Worm (Caenorhabditis elegans) whole organism, L3 larva: Measurements from ENCODE around the gene nas-7.
"Not testable (repeated sequence)": the region's sequence is repeated elsewhere in the genome, so short reads cannot be mapped to it uniquely, and the experiment has no call there.

Experiments used
- R02D3.7 ChIP-seq: fragments of 150-350 bp; optimal IDR thresholded peaks from 2 replicates; lab custom pipeline; 2014; ENCODE audit warnings: missing biosample characterization, missing genetic modification characterization
- ZK546.5 ChIP-seq: sonication (generic microtip); optimal IDR thresholded peaks from 2 replicates; lab custom pipeline; 2017; ENCODE audit warnings: missing biosample characterization, missing genetic modification characterization
- aly-2 ChIP-seq: fragments of 150-350 bp; optimal IDR thresholded peaks from 2 replicates; lab custom pipeline; 2014; ENCODE audit warnings: missing biosample characterization, missing genetic modification characterization
- ama-1 ChIP-seq: fragments of 150-350 bp; optimal IDR thresholded peaks from 2 replicates; lab custom pipeline; 2018
- ceh-28 ChIP-seq: fragments of 150-350 bp; optimal IDR thresholded peaks from 2 replicates; lab custom pipeline; 2014; ENCODE audit warnings: missing biosample characterization, missing genetic modification reagents, missing genetic modification characterization
- ceh-82 ChIP-seq: fragments of 150-350 bp; optimal IDR thresholded peaks from 2 replicates; lab custom pipeline; 2014; ENCODE audit warnings: missing biosample characterization, missing genetic modification characterization
- ceh-9 ChIP-seq: sonication (generic microtip); optimal IDR thresholded peaks from 2 replicates; lab custom pipeline; 2018; ENCODE audit warnings: missing biosample characterization, missing genetic modification characterization
- daf-12 ChIP-seq: fragments of 150-350 bp; optimal IDR thresholded peaks from 2 replicates; lab custom pipeline; 2014; ENCODE audit warnings: missing biosample characterization, missing genetic modification reagents, missing genetic modification characterization
- egl-27 ChIP-seq: sonication (generic microtip); optimal IDR thresholded peaks from 4 replicates; lab custom pipeline; 2017; ENCODE audit warnings: missing biosample characterization, missing genetic modification reagents, missing genetic modification characterization
- egl-5 ChIP-seq: fragments of 150-350 bp; optimal IDR thresholded peaks from 2 replicates; lab custom pipeline; 2017; ENCODE audit warnings: missing biosample characterization, missing genetic modification reagents, missing genetic modification characterization, inconsistent platforms
- elt-1 ChIP-seq: fragments of 150-350 bp; optimal IDR thresholded peaks from 2 replicates; lab custom pipeline; 2014; ENCODE audit warnings: missing biosample characterization, missing genetic modification characterization
- elt-2 ChIP-seq: sonication (generic microtip); optimal IDR thresholded peaks from 2 replicates; lab custom pipeline; 2016; ENCODE audit warnings: missing genetic modification reagents, mild to moderate bottlenecking, missing genetic modification characterization, missing compliant biosample characterization
- elt-3 ChIP-seq, 3 experiments: fragments of 150-350 bp in 1 of 3; sonication (generic microtip) in 2 of 3; optimal IDR thresholded peaks; 2 replicates in 2 of 3; 4 replicates in 1 of 3; lab custom pipeline; 2014 to 2017; ENCODE audit warnings: missing biosample characterization in 3 of 3, missing genetic modification characterization in 3 of 3
- eor-1 ChIP-seq, 2 experiments: fragments of 150-350 bp; optimal IDR thresholded peaks; 2 replicates each; lab custom pipeline; 2014 to 2018; ENCODE audit warnings: missing biosample characterization in 2 of 2, missing genetic modification characterization in 2 of 2
- fos-1 ChIP-seq: fragments of 150-350 bp; optimal IDR thresholded peaks from 2 replicates; lab custom pipeline; 2014; ENCODE audit warnings: missing biosample characterization, missing genetic modification characterization
- hmg-11 ChIP-seq: sonication (generic microtip); optimal IDR thresholded peaks from 2 replicates; lab custom pipeline; 2016; ENCODE audit warnings: missing genetic modification characterization, missing compliant biosample characterization
- lin-15B ChIP-seq: fragments of 150-350 bp; optimal IDR thresholded peaks from 2 replicates; lab custom pipeline; 2014; ENCODE audit warnings: missing biosample characterization, missing genetic modification characterization
- lin-39 ChIP-seq: fragments of 150-350 bp; optimal IDR thresholded peaks from 2 replicates; lab custom pipeline; 2018; ENCODE audit warnings: missing biosample characterization, missing genetic modification reagents, missing genetic modification characterization
- lsy-12 ChIP-seq: sonication (generic microtip); optimal IDR thresholded peaks from 2 replicates; lab custom pipeline; 2016; ENCODE audit warnings: mild to moderate bottlenecking, missing genetic modification characterization, missing compliant biosample characterization
- mdl-1 ChIP-seq: fragments of 150-350 bp; optimal IDR thresholded peaks from 2 replicates; lab custom pipeline; 2014; ENCODE audit warnings: missing biosample characterization, missing genetic modification characterization
- nfya-1 ChIP-seq: sonication (generic microtip); optimal IDR thresholded peaks from 2 replicates; lab custom pipeline; 2017; ENCODE audit warnings: missing genetic modification characterization, mild to moderate bottlenecking, missing compliant biosample characterization, antibody characterized with exemption, moderate library complexity; ENCODE audit not compliant: insufficient read depth
- nhr-12 ChIP-seq: fragments of 150-350 bp; optimal IDR thresholded peaks from 2 replicates; lab custom pipeline; 2014; ENCODE audit warnings: missing biosample characterization, missing genetic modification characterization
- nhr-23 ChIP-seq: fragments of 150-350 bp; optimal IDR thresholded peaks from 2 replicates; lab custom pipeline; 2014; ENCODE audit warnings: missing biosample characterization, missing genetic modification reagents, missing genetic modification characterization
- nhr-237 ChIP-seq: fragments of 150-350 bp; optimal IDR thresholded peaks from 2 replicates; lab custom pipeline; 2014; ENCODE audit warnings: missing biosample characterization, missing genetic modification characterization
- nhr-28 ChIP-seq: fragments of 150-350 bp; optimal IDR thresholded peaks from 2 replicates; lab custom pipeline; 2014; ENCODE audit warnings: missing biosample characterization, missing genetic modification characterization
- nhr-67 ChIP-seq: fragments of 150-350 bp; optimal IDR thresholded peaks from 2 replicates; lab custom pipeline; 2014; ENCODE audit warnings: missing biosample characterization, missing genetic modification characterization
- nhr-76 ChIP-seq: fragments of 150-350 bp; sonication (generic microtip); optimal IDR thresholded peaks from 5 replicates; lab custom pipeline; 2014; ENCODE audit warnings: missing biosample characterization, missing genetic modification characterization
- pha-4 ChIP-seq: fragments of 150-350 bp; optimal IDR thresholded peaks from 2 replicates; lab custom pipeline; 2014; ENCODE audit warnings: missing biosample characterization, missing genetic modification reagents, missing genetic modification characterization
- pqm-1 ChIP-seq: fragments of 150-350 bp; optimal IDR thresholded peaks from 2 replicates; lab custom pipeline; 2017; ENCODE audit warnings: missing biosample characterization, missing genetic modification characterization, inconsistent platforms
- skn-1 ChIP-seq: fragments of 150-350 bp; optimal IDR thresholded peaks from 2 replicates; lab custom pipeline; 2014; ENCODE audit warnings: missing biosample characterization, missing genetic modification characterization
- snpc-4 ChIP-seq: fragments of 150-350 bp; optimal IDR thresholded peaks from 2 replicates; lab custom pipeline; 2014; ENCODE audit warnings: missing biosample characterization, missing genetic modification characterization
- tbx-2 ChIP-seq: sonication (generic microtip); optimal IDR thresholded peaks from 2 replicates; lab custom pipeline; 2016; ENCODE audit warnings: mild to moderate bottlenecking, missing genetic modification characterization, missing compliant biosample characterization
- unc-39 ChIP-seq: sonication (generic microtip); optimal IDR thresholded peaks from 4 replicates; lab custom pipeline; 2017; ENCODE audit warnings: missing biosample characterization, missing genetic modification characterization
- unc-62 ChIP-seq: fragments of 150-350 bp; sonication (generic microtip); optimal IDR thresholded peaks from 4 replicates; lab custom pipeline; 2014; ENCODE audit warnings: missing biosample characterization, missing genetic modification reagents, missing genetic modification characterization
- ztf-11 ChIP-seq: fragments of 150-350 bp; optimal IDR thresholded peaks from 2 replicates; lab custom pipeline; 2014; ENCODE audit warnings: missing biosample characterization, missing genetic modification characterization
- ztf-4 ChIP-seq: fragments of 150-350 bp; optimal IDR thresholded peaks from 2 replicates; lab custom pipeline; 2014; ENCODE audit warnings: missing biosample characterization, missing genetic modification characterization

nas-7 gene

ce11 chrII:7374980-7375379 is 27.5 kb downstream of the nas-7 start, which contains the start of gene F43E2.1:
Gene F43E2.1, plus strand, starts transcription at chrII:7375280.
- TF ChIP-seq eor-1 (tag; optimal IDR thresholded peaks at IDR 0.05; lab: Kevin White, UChicago) (no peak), nhr-76 (tag; lab: Kevin White, UChicago) (no peak), fos-1 (tag; lab: Kevin White, UChicago) (no peak), nhr-28 (tag; lab: Kevin White, UChicago) (no peak), nhr-237 (tag; lab: Kevin White, UChicago) (no peak), unc-62 (no peak), pha-4 (no peak), snpc-4 (no peak), ceh-82 (tag; lab: Kevin White, UChicago) (no peak), elt-3 (tag; optimal IDR thresholded peaks at IDR 0.05; lab: Kevin White, UChicago) (no peak), daf-12 (tag; lab: Kevin White, UChicago) (no peak), mdl-1 (tag; lab: Kevin White, UChicago) (no peak), hmg-11 (tag; lab: Kevin White, UChicago) (no peak), lin-39 (no peak), egl-5 (no peak), R02D3.7 (no peak)

DNA sequence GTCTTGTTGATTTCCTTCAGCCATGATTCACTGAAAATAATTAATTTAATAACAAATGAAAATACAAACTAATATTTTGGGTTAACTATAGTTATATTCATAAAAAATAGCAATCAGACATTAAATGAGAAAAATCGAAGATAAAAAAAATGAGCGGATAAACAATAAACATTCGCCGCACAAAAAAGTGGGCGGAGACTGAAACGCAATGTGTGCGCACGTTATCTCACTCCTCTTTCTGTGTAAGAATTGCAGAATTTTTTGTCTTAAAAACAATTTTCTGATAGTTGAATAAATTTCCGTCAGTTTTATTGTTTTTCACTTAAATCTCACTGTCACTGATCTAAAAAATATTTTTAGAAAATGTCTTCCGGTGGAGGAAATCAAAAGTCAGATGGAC is 28.4 kb downstream of the nas-7 start, which contains the start of the genes mtch-1 and rpb-4:
Gene mtch-1 (minus strand): TSS at position 24 of the 400 bp plus-strand sequence.
Gene rpb-4 (plus strand): TSS at position 353 of the 400 bp plus-strand sequence.
- peak; percentile 23 for TF ChIP-seq egl-5
- peak; percentile 11 for TF ChIP-seq lin-15B (tag; lab: Kevin White, UChicago)
- peak; percentile 62 for TF ChIP-seq nfya-1 (tag; lab: Kevin White, UChicago)
- no peak for TF ChIP-seq nhr-76 (tag; lab: Kevin White, UChicago)
- no peak for TF ChIP-seq ztf-4
- TF ChIP-seq nhr-67: no peak
- TF ChIP-seq hmg-11 (tag; lab: Kevin White, UChicago): peak; percentile 38
- peak; percentile 29 for TF ChIP-seq elt-2
- peak; percentile 83 for TF ChIP-seq pha-4
- TF ChIP-seq nhr-23 (tag; lab: Kevin White, UChicago): peak; percentile 28
- TF ChIP-seq snpc-4: peak; percentile 59
- TF ChIP-seq, all 47 proteins: peak for 8

ce11 chrII:7370195-7370594 is 32.3 kb downstream of the nas-7 start, which contains the start of gene F43E2.11:
Gene F43E2.11, minus strand, starts transcription at chrII:7370295.
- TF ChIP-seq ama-1 (lab: Kevin White, UChicago); egl-5; fos-1 (tag; lab: Kevin White, UChicago): not testable (repeated sequence)

- TF ChIP-seq ztf-4 (no peak), elt-2 (no peak)
Measured at ce11 chrII:7368761-7369160, 33.8 kb downstream of the nas-7 start, which contains the start of gene F43E2.6. Gene F43E2.6, minus strand, starts transcription at chrII:7368861.

DNA sequence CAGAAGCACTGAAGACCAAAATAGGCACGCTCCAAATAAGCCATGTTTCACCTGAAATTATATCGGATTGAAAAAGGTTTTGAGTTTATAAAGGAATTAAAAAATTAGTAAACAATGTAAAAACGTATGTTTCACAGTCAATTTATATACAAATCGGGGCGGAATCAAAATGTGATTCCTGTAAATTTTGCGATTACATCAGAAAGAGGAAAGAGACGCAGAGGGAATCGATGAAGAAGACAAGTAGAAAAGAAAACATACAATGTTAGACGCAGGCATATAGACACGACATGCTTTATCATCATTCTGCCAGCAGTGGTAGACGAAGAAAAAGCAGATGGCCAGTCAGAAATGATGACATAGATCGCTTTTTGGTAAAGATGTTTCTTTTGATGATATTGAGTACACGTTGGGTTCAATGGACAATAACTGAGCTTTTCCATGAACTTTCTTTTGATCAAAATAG is 38.5 kb downstream of the nas-7 start, which contains the start of gene msra-1:
Gene msra-1 (minus strand): TSS at position 51 of the 466 bp plus-strand sequence.
- peak; percentile 99 for TF ChIP-seq skn-1
- TF ChIP-seq daf-12 (tag; lab: Kevin White, UChicago): no peak
- no peak for TF ChIP-seq lsy-12
- peak; percentile 32 for TF ChIP-seq pha-4
- no peak for TF ChIP-seq lin-39
- TF ChIP-seq ztf-11 (tag; lab: Kevin White, UChicago): no peak
- no peak for TF ChIP-seq elt-3 (tag; optimal IDR thresholded peaks at IDR 0.05; lab: Kevin White, UChicago)
- no peak for TF ChIP-seq tbx-2 (tag; lab: Kevin White, UChicago)
- no peak for TF ChIP-seq unc-39
- peak; percentile 70 for TF ChIP-seq nfya-1 (tag; lab: Kevin White, UChicago)
- peak; percentile 21 for TF ChIP-seq hmg-11 (tag; lab: Kevin White, UChicago)
- no peak for TF ChIP-seq aly-2 (tag; lab: Kevin White, UChicago)
- peak; percentile 57 for TF ChIP-seq ceh-28 (tag; lab: Kevin White, UChicago)
- TF ChIP-seq ceh-9 (tag; lab: Kevin White, UChicago): no peak
- no peak for TF ChIP-seq nhr-12
- TF ChIP-seq nhr-67: no peak
- TF ChIP-seq nhr-28 (tag; lab: Kevin White, UChicago): no peak
- TF ChIP-seq ZK546.5 (tag; lab: Kevin White, UChicago): no peak
- TF ChIP-seq ama-1 (lab: Kevin White, UChicago): no peak
- no peak for TF ChIP-seq unc-62
- peak; percentile 72 for TF ChIP-seq pqm-1 (tag; lab: Kevin White, UChicago)
- peak; percentile 74 for TF ChIP-seq elt-2
- TF ChIP-seq elt-1 (tag; lab: Kevin White, UChicago): no peak
- TF ChIP-seq fos-1 (tag; lab: Kevin White, UChicago): no peak
- no peak for TF ChIP-seq egl-27 (tag; lab: Kevin White, UChicago)
- TF ChIP-seq snpc-4: peak; percentile 30
